Worm (Caenorhabditis elegans) whole organism, L3 larva: ENCODE measurements around the gene ptc-3.

ENCODE experiments used
- ama-1 ChIP-seq: fragments of 150-350 bp; optimal IDR thresholded peaks from 2 replicates; lab custom pipeline; 2018
- fos-1 ChIP-seq: fragments of 150-350 bp; optimal IDR thresholded peaks from 2 replicates; lab custom pipeline; 2014; ENCODE audit warnings: missing biosample characterization, missing genetic modification characterization
- nhr-11 ChIP-seq: fragments of 150-350 bp; optimal IDR thresholded peaks from 2 replicates; lab custom pipeline; 2014; ENCODE audit warnings: missing biosample characterization, missing genetic modification characterization
- nhr-28 ChIP-seq: fragments of 150-350 bp; optimal IDR thresholded peaks from 2 replicates; lab custom pipeline; 2014; ENCODE audit warnings: missing biosample characterization, missing genetic modification characterization
- nhr-67 ChIP-seq: fragments of 150-350 bp; optimal IDR thresholded peaks from 2 replicates; lab custom pipeline; 2014; ENCODE audit warnings: missing biosample characterization, missing genetic modification characterization
- tbx-2 ChIP-seq: sonication (generic microtip); optimal IDR thresholded peaks from 2 replicates; lab custom pipeline; 2016; ENCODE audit warnings: mild to moderate bottlenecking, missing genetic modification characterization, missing compliant biosample characterization
- unc-62 ChIP-seq: fragments of 150-350 bp; sonication (generic microtip); optimal IDR thresholded peaks from 4 replicates; lab custom pipeline; 2014; ENCODE audit warnings: missing biosample characterization, missing genetic modification reagents, missing genetic modification characterization
- ztf-4 ChIP-seq: fragments of 150-350 bp; optimal IDR thresholded peaks from 2 replicates; lab custom pipeline; 2014; ENCODE audit warnings: missing biosample characterization, missing genetic modification characterization

DNA sequence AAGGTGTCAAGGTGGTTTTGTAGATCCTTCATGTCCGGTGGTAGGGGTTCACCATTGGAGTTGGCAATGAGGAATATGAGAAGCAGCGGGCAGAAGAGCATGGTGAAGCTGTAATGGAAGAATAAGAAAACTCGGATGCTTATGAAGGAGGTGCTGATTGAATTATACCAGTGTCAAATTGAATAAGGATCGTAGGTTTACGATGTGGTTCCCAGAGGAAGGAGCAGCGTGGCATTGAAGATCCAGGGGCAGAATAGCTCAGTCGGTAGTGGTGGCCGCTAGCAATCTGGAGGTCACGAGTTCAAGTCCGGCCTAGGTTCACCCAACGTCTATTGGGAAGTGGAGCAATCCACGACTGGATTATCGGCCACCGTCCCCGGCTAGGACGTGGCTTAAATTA is 10.9 kb downstream of the ptc-3 start, which contains the start of gene Y110A2AL.6:
- TF ChIP-seq ztf-4 (tag; lab: Kevin White, UChicago) (no peak), unc-62 (no peak), nhr-11 (tag; lab: Kevin White, UChicago) (no peak), fos-1 (tag; lab: Kevin White, UChicago) (no peak), nhr-28 (no peak), nhr-67 (tag; lab: Kevin White, UChicago) (no peak), ama-1 (lab: Kevin White, UChicago) (no peak), tbx-2 (tag; lab: Kevin White, UChicago) (no peak)
